Fruit fly (Drosophila melanogaster) whole organism, embryonic: ENCODE data around the gene Lnk.

ENCODE experiments used
- Asciz ChIP-seq: fragments of 200-800 bp; sonication (Bioruptor generic); optimal IDR thresholded peaks from 2 replicates; lab custom pipeline; 2017; ENCODE audit warnings: missing biosample characterization, mild to moderate bottlenecking, missing genetic modification characterization, missing genetic modification reagents
- Atf3 ChIP-seq: fragments of 200-800 bp; sonication (Bioruptor generic); optimal IDR thresholded peaks from 3 replicates; lab custom pipeline; 2016; ENCODE audit warnings: missing biosample characterization, missing genetic modification characterization
- Bteb2 ChIP-seq: fragments of 200-800 bp; sonication (Bioruptor generic); optimal IDR thresholded peaks from 2 replicates; lab custom pipeline; 2016; ENCODE audit warnings: missing biosample characterization, missing genetic modification characterization
- CG10959 ChIP-seq: fragments of 200-800 bp; sonication (Bioruptor generic); IDR thresholded peaks from 2 replicates; pipeline ENCODE4 v1.3.6; 2022; ENCODE audit warnings: missing biosample characterization, missing genetic modification characterization
- CG10979 ChIP-seq: fragments of 200-800 bp; sonication (Bioruptor generic); optimal IDR thresholded peaks from 2 replicates; lab custom pipeline; 2018; ENCODE audit warnings: missing biosample characterization, mild to moderate bottlenecking, missing genetic modification characterization, moderate library complexity
- CG11247 ChIP-seq: fragments of 200-800 bp; sonication (Bioruptor generic); IDR thresholded peaks from 2 replicates; pipeline ENCODE4 v1.3.6; 2022; ENCODE audit warnings: missing biosample characterization, missing genetic modification characterization
- CG11560 ChIP-seq: fragments of 200-800 bp; sonication (Bioruptor generic); IDR thresholded peaks from 3 replicates; pipeline ENCODE4 v1.3.6; 2022; ENCODE audit warnings: missing biosample characterization, missing genetic modification characterization
- CG11695 ChIP-seq: fragments of 200-800 bp; sonication (Bioruptor generic); IDR thresholded peaks from 3 replicates; pipeline ENCODE4 v1.3.6; 2022; ENCODE audit warnings: missing biosample characterization, missing genetic modification characterization
- CG12769 ChIP-seq: fragments of 200-800 bp; sonication (Bioruptor generic); optimal IDR thresholded peaks from 2 replicates; lab custom pipeline; 2019; ENCODE audit warnings: missing biosample characterization, mild to moderate bottlenecking, missing genetic modification characterization, moderate library complexity
- CG13775 ChIP-seq: fragments of 200-800 bp; sonication (Bioruptor generic); optimal IDR thresholded peaks from 3 replicates; lab custom pipeline; 2017; ENCODE audit warnings: missing biosample characterization, mild to moderate bottlenecking, missing genetic modification characterization
- CG15479 ChIP-seq: fragments of 200-800 bp; sonication (Bioruptor generic); optimal IDR thresholded peaks from 3 replicates; lab custom pipeline; 2019; ENCODE audit warnings: missing biosample characterization, mild to moderate bottlenecking, missing genetic modification characterization, moderate library complexity
- CG15514 ChIP-seq: fragments of 200-800 bp; sonication (Bioruptor generic); optimal IDR thresholded peaks from 3 replicates; lab custom pipeline; 2017; ENCODE audit warnings: missing biosample characterization, missing genetic modification characterization, mild to moderate bottlenecking, moderate library complexity, missing genetic modification reagents
- CG1602 ChIP-seq: fragments of 200-800 bp; sonication (Bioruptor generic); optimal IDR thresholded peaks from 3 replicates; lab custom pipeline; 2016; ENCODE audit warnings: missing biosample characterization, missing genetic modification characterization
- CG16815 ChIP-seq: fragments of 200-800 bp; sonication (Bioruptor generic); optimal IDR thresholded peaks from 3 replicates; lab custom pipeline; 2017; ENCODE audit warnings: missing biosample characterization, mild to moderate bottlenecking, missing genetic modification characterization
- CG18764 ChIP-seq: fragments of 200-800 bp; sonication (Bioruptor generic); optimal IDR thresholded peaks from 3 replicates; lab custom pipeline; 2016; ENCODE audit warnings: missing biosample characterization, missing genetic modification characterization
- CG2678 ChIP-seq: fragments of 200-800 bp; sonication (Bioruptor generic); optimal IDR thresholded peaks from 3 replicates; lab custom pipeline; 2019; ENCODE audit warnings: missing biosample characterization, mild to moderate bottlenecking, missing genetic modification characterization, moderate library complexity
- CG2875 ChIP-seq: fragments of 200-800 bp; sonication (Bioruptor generic); optimal IDR thresholded peaks from 2 replicates; lab custom pipeline; 2017; ENCODE audit warnings: missing biosample characterization, mild to moderate bottlenecking, missing genetic modification characterization, missing genetic modification reagents
- CG30403 ChIP-seq: fragments of 200-800 bp; sonication (Bioruptor generic); optimal IDR thresholded peaks from 3 replicates; lab custom pipeline; 2016; ENCODE audit warnings: missing biosample characterization, missing genetic modification characterization
- CG31388 ChIP-seq: fragments of 200-800 bp; sonication (Bioruptor generic); optimal IDR thresholded peaks from 2 replicates; lab custom pipeline; 2016; ENCODE audit warnings: missing biosample characterization, missing genetic modification characterization
- CG3281 ChIP-seq: fragments of 200-800 bp; sonication (Bioruptor generic); optimal IDR thresholded peaks from 3 replicates; lab custom pipeline; 2017; ENCODE audit warnings: missing biosample characterization, mild to moderate bottlenecking, missing genetic modification characterization
- CG3407 ChIP-seq: fragments of 200-800 bp; sonication (Bioruptor generic); optimal IDR thresholded peaks from 2 replicates; lab custom pipeline; 2018; ENCODE audit warnings: missing biosample characterization, mild to moderate bottlenecking, missing genetic modification characterization
- CG6854 ChIP-seq: fragments of 200-800 bp; sonication (Bioruptor generic); optimal IDR thresholded peaks from 3 replicates; lab custom pipeline; 2017; ENCODE audit warnings: missing biosample characterization, mild to moderate bottlenecking, missing genetic modification characterization
- CG7357 ChIP-seq: fragments of 200-800 bp; sonication (Bioruptor generic); IDR thresholded peaks from 3 replicates; pipeline ENCODE4 v1.3.6; 2022; ENCODE audit warnings: missing biosample characterization, missing genetic modification characterization
- CG8944 ChIP-seq: fragments of 200-800 bp; sonication (Bioruptor generic); optimal IDR thresholded peaks from 3 replicates; lab custom pipeline; 2016; ENCODE audit warnings: missing biosample characterization, missing genetic modification characterization
- CTCF ChIP-seq: fragments of 200-800 bp; sonication (Bioruptor generic); optimal IDR thresholded peaks from 2 replicates; lab custom pipeline; 2017; ENCODE audit warnings: missing biosample characterization, mild to moderate bottlenecking, missing genetic modification characterization, moderate library complexity
- Camta ChIP-seq: fragments of 200-800 bp; sonication (Bioruptor generic); optimal IDR thresholded peaks from 2 replicates; lab custom pipeline; 2016; ENCODE audit warnings: missing biosample characterization, missing genetic modification characterization
- Chrac-16 ChIP-seq: fragments of 200-800 bp; sonication (Bioruptor generic); optimal IDR thresholded peaks from 3 replicates; lab custom pipeline; 2016; ENCODE audit warnings: missing biosample characterization, missing genetic modification characterization
- D ChIP-seq, 2 experiments: fragments of 200-800 bp in 1 of 2; fragments of >200 bp in 1 of 2; sonication (Bioruptor generic) in 1 of 2; optimal IDR thresholded peaks; 2 replicates in 1 of 2; 3 replicates in 1 of 2; lab custom pipeline; 2017; ENCODE audit warnings: mild to moderate bottlenecking in 1 of 2, missing biosample characterization in 1 of 2, missing genetic modification characterization in 1 of 2, missing genetic modification reagents in 1 of 2
- Deaf1 ChIP-seq: fragments of 200-800 bp; optimal IDR thresholded peaks from 3 replicates; lab custom pipeline; 2019; ENCODE audit warnings: missing biosample characterization, mild to moderate bottlenecking, missing genetic modification characterization, moderate library complexity
- Dek ChIP-seq: fragments of 200-800 bp; sonication (Bioruptor generic); optimal IDR thresholded peaks from 3 replicates; lab custom pipeline; 2019; ENCODE audit warnings: missing biosample characterization, mild to moderate bottlenecking, missing genetic modification characterization, moderate library complexity
- Drgx ChIP-seq: fragments of 200-800 bp; sonication (Bioruptor generic); IDR thresholded peaks from 2 replicates; pipeline ENCODE4 v1.3.6; 2022; ENCODE audit warnings: missing biosample characterization, missing genetic modification characterization
- Hmr ChIP-seq: fragments of 200-800 bp; sonication (Bioruptor generic); optimal IDR thresholded peaks from 3 replicates; lab custom pipeline; 2017; ENCODE audit warnings: mild to moderate bottlenecking, missing biosample characterization, missing genetic modification reagents, missing genetic modification characterization
- Max ChIP-seq: fragments of 200-800 bp; sonication (Bioruptor generic); optimal IDR thresholded peaks from 2 replicates; lab custom pipeline; 2016; ENCODE audit warnings: missing biosample characterization, mild to moderate bottlenecking, missing genetic modification characterization
- Oli ChIP-seq: fragments of 200-800 bp; sonication (Bioruptor generic); optimal IDR thresholded peaks from 2 replicates; lab custom pipeline; 2018; ENCODE audit warnings: missing biosample characterization, mild to moderate bottlenecking, missing genetic modification characterization, moderate library complexity
- PHDP ChIP-seq: fragments of 200-800 bp; sonication (Bioruptor generic); optimal IDR thresholded peaks from 3 replicates; lab custom pipeline; 2018; ENCODE audit warnings: missing biosample characterization, mild to moderate bottlenecking, missing genetic modification characterization, moderate library complexity
- Poxn ChIP-seq: fragments of 200-800 bp; sonication (Bioruptor generic); IDR thresholded peaks from 2 replicates; pipeline ENCODE4 v1.3.6; 2022; ENCODE audit warnings: missing biosample characterization, missing genetic modification characterization
- Ptx1 ChIP-seq: fragments of 200-800 bp; sonication (Bioruptor generic); IDR thresholded peaks from 2 replicates; pipeline ENCODE4 v1.3.6; 2022; ENCODE audit warnings: missing biosample characterization, missing genetic modification characterization
- Ravus ChIP-seq: fragments of 200-800 bp; sonication (Bioruptor generic); IDR thresholded peaks from 2 replicates; pipeline ENCODE4 v1.3.6; 2022; ENCODE audit warnings: missing biosample characterization, missing genetic modification characterization
- Sox100B ChIP-seq: fragments of 200-800 bp; sonication (Bioruptor generic); optimal IDR thresholded peaks from 3 replicates; lab custom pipeline; 2018; ENCODE audit warnings: missing biosample characterization, mild to moderate bottlenecking, missing genetic modification characterization
- dan ChIP-seq: fragments of 200-800 bp; sonication (Bioruptor generic); IDR thresholded peaks from 2 replicates; pipeline ENCODE4 v1.3.6; 2022; ENCODE audit warnings: missing biosample characterization, missing genetic modification characterization
- dmrt11E ChIP-seq: fragments of 200-800 bp; sonication (Bioruptor generic); optimal IDR thresholded peaks from 3 replicates; lab custom pipeline; 2018; ENCODE audit warnings: missing biosample characterization, mild to moderate bottlenecking, missing genetic modification characterization, moderate library complexity
- dmrt99B ChIP-seq: fragments of 200-800 bp; sonication (Bioruptor generic); optimal IDR thresholded peaks from 2 replicates; lab custom pipeline; 2018; ENCODE audit warnings: missing biosample characterization, mild to moderate bottlenecking, missing genetic modification characterization, moderate library complexity
- fd102C ChIP-seq: fragments of 200-800 bp; sonication (Bioruptor generic); optimal IDR thresholded peaks from 2 replicates; lab custom pipeline; 2018; ENCODE audit warnings: missing biosample characterization, mild to moderate bottlenecking, missing genetic modification characterization, moderate library complexity
- inv ChIP-seq: fragments of 200-800 bp; sonication (Bioruptor generic); IDR thresholded peaks from 2 replicates; pipeline ENCODE4 v1.3.6; 2022; ENCODE audit warnings: missing biosample characterization, missing genetic modification characterization; ENCODE audit not compliant: partially characterized antibody
- kay ChIP-seq: fragments of 200-800 bp; sonication (Bioruptor generic); optimal IDR thresholded peaks from 2 replicates; lab custom pipeline; 2016; ENCODE audit warnings: missing biosample characterization, missing genetic modification characterization
- lilli ChIP-seq: fragments of 200-800 bp; sonication (Bioruptor generic); optimal IDR thresholded peaks from 3 replicates; lab custom pipeline; 2016; ENCODE audit warnings: missing biosample characterization, missing genetic modification characterization
- odd ChIP-seq: fragments of 200-800 bp; sonication (Bioruptor generic); optimal IDR thresholded peaks from 2 replicates; lab custom pipeline; 2017; ENCODE audit warnings: missing biosample characterization, mild to moderate bottlenecking, missing genetic modification characterization
- ranshi ChIP-seq: fragments of 200-800 bp; sonication (Bioruptor generic); IDR thresholded peaks from 2 replicates; pipeline ENCODE4 v1.3.6; 2022; ENCODE audit warnings: missing biosample characterization, missing genetic modification characterization
- scrt ChIP-seq: fragments of 200-800 bp; sonication (Bioruptor generic); optimal IDR thresholded peaks from 2 replicates; lab custom pipeline; 2018; ENCODE audit warnings: missing biosample characterization, mild to moderate bottlenecking, missing genetic modification characterization, moderate library complexity
- trem ChIP-seq: fragments of 200-800 bp; optimal IDR thresholded peaks from 3 replicates; lab custom pipeline; 2019; ENCODE audit warnings: missing biosample characterization, mild to moderate bottlenecking, missing genetic modification characterization, moderate library complexity
- z ChIP-seq: fragments of 200-800 bp; sonication (Bioruptor generic); IDR thresholded peaks from 3 replicates; pipeline ENCODE4 v1.3.6; 2022; ENCODE audit warnings: missing biosample characterization, missing genetic modification characterization

Gene Lnk

DNA sequence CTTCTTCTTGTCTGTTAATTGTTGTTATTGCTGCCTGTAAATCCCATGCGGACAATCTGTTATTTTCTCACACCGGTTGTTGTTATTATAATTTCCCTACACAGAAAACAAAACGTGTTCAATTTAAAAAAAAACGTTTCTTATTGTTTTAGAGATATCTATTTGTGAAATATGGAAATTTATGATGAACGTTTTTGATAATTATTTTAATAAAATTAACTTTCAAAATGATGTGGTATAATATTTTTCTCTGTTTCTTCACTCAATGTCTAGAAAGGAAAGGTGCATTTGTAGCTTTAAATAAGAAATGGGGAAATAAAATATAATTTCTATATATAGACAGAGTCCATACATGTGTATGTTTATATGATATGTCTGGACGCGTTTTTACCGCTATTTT lies 4.0 kb upstream of the Lnk start (continued):
- TF ChIP-seq Hmr (peak; percentile 13), CG10979 (peak; percentile 87), CG11695 (GFP tag; lab: Robert Waterston, UW) (peak; percentile 63; the same call in 2 of the 3 replicates), Ravus (GFP tag; lab: Robert Waterston, UW) (no peak), ranshi (GFP tag; lab: Robert Waterston, UW) (0 out of 2 replicates have a peak, but pooled peaks have one; percentile 50), CG30403 (GFP tag; lab: Kevin White, UChicago) (peak; percentile 73), CG15479 (GFP tag; lab: Kevin White, UChicago) (no peak), Bteb2 (GFP tag; lab: Kevin White, UChicago) (peak; percentile 44), CG11247 (GFP tag; lab: Robert Waterston, UW) (0 out of 2 replicates have a peak, but pooled peaks have one; percentile 13), PHDP (tag; lab: Kevin White, UChicago) (peak; percentile 81), CG2678 (tag; lab: Kevin White, UChicago) (peak; percentile 80), Asciz (GFP tag; lab: Kevin White, UChicago) (peak; percentile 70), dan (GFP tag; lab: Robert Waterston, UW) (no peak), inv (GFP tag; lab: Robert Waterston, UW) (no peak), CTCF (GFP tag; lab: Kevin White, UChicago) (no peak), CG10959 (GFP tag; lab: Robert Waterston, UW) (peak; percentile 39; the same call in 1 of the 2 replicates), CG6854 (GFP tag; lab: Kevin White, UChicago) (no peak), Atf3 (GFP tag; lab: Kevin White, UChicago) (no peak), Camta (GFP tag; lab: Kevin White, UChicago) (peak; percentile 46), CG12769 (tag; lab: Kevin White, UChicago) (no peak), CG13775 (GFP tag; lab: Kevin White, UChicago) (peak; percentile 8), fd102C (GFP tag; lab: Kevin White, UChicago) (peak; percentile 14), CG31388 (no peak), CG3281 (GFP tag; lab: Kevin White, UChicago) (peak; percentile 10), trem (tag; lab: Kevin White, UChicago) (peak; percentile 69), lilli (GFP tag; lab: Kevin White, UChicago) (peak; percentile 3), kay (GFP tag; lab: Kevin White, UChicago) (peak; percentile 17), Dek (tag; lab: Kevin White, UChicago) (peak; percentile 7), Deaf1 (tag; lab: Kevin White, UChicago) (peak; percentile 38), CG3407 (GFP tag; lab: Kevin White, UChicago) (peak; percentile 59), scrt (GFP tag; lab: Kevin White, UChicago) (peak; percentile 10), CG2875 (peak; percentile 65), CG8944 (GFP tag; lab: Kevin White, UChicago) (no peak), CG18764 (peak; percentile 49), dmrt11E (tag; lab: Kevin White, UChicago) (peak; percentile 86), Poxn (GFP tag; lab: Robert Waterston, UW) (no peak), CG1602 (GFP tag; lab: Kevin White, UChicago) (peak; percentile 65), CG15514 (GFP tag; lab: Kevin White, UChicago) (no peak), odd (GFP tag; lab: Kevin White, UChicago) (peak; percentile 31), Oli (tag; lab: Kevin White, UChicago) (peak; percentile 72), Ptx1 (peak; percentile 49), Max (GFP tag; lab: Kevin White, UChicago) (peak; percentile 15), dmrt99B (tag; lab: Kevin White, UChicago) (peak; percentile 83), Drgx (GFP tag; lab: Robert Waterston, UW) (peak; percentile 58; the same call in 1 of the 2 replicates), CG11560 (no peak), Sox100B (GFP tag; lab: Kevin White, UChicago) (peak; percentile 81), CG7357 (GFP tag; lab: Robert Waterston, UW) (no peak), Chrac-16 (GFP tag; lab: Kevin White, UChicago) (peak; percentile 44), D (optimal IDR thresholded peaks at IDR 0.05; lab: Kevin White, UChicago) (no peak), D (GFP tag; optimal IDR thresholded peaks at IDR 0.05; lab: Kevin White, UChicago) (peak; percentile 70), z (no peak), CG16815 (peak; percentile 30)
